Worm (Caenorhabditis elegans) whole organism, L3 larva: ENCODE results near the gene rig-6.
"Not testable (repeated sequence)": the region's sequence is repeated elsewhere in the genome, so short reads cannot be mapped to it uniquely, and the experiment has no call there.

Source experiments
- aly-2 ChIP-seq: fragments of 150-350 bp; optimal IDR thresholded peaks from 2 replicates; lab custom pipeline; 2014; ENCODE audit warnings: missing biosample characterization, missing genetic modification characterization
- ama-1 ChIP-seq: fragments of 150-350 bp; optimal IDR thresholded peaks from 2 replicates; lab custom pipeline; 2018
- ceh-28 ChIP-seq: fragments of 150-350 bp; optimal IDR thresholded peaks from 2 replicates; lab custom pipeline; 2014; ENCODE audit warnings: missing biosample characterization, missing genetic modification reagents, missing genetic modification characterization
- ceh-82 ChIP-seq: fragments of 150-350 bp; optimal IDR thresholded peaks from 2 replicates; lab custom pipeline; 2014; ENCODE audit warnings: missing biosample characterization, missing genetic modification characterization
- daf-12 ChIP-seq: fragments of 150-350 bp; optimal IDR thresholded peaks from 2 replicates; lab custom pipeline; 2014; ENCODE audit warnings: missing biosample characterization, missing genetic modification reagents, missing genetic modification characterization
- egl-27 ChIP-seq: sonication (generic microtip); optimal IDR thresholded peaks from 4 replicates; lab custom pipeline; 2017; ENCODE audit warnings: missing biosample characterization, missing genetic modification reagents, missing genetic modification characterization
- elt-1 ChIP-seq: fragments of 150-350 bp; optimal IDR thresholded peaks from 2 replicates; lab custom pipeline; 2014; ENCODE audit warnings: missing biosample characterization, missing genetic modification characterization
- elt-2 ChIP-seq: sonication (generic microtip); optimal IDR thresholded peaks from 2 replicates; lab custom pipeline; 2016; ENCODE audit warnings: missing genetic modification reagents, mild to moderate bottlenecking, missing genetic modification characterization, missing compliant biosample characterization
- elt-3 ChIP-seq, 3 experiments: fragments of 150-350 bp in 1 of 3; sonication (generic microtip) in 2 of 3; optimal IDR thresholded peaks; 2 replicates in 2 of 3; 4 replicates in 1 of 3; lab custom pipeline; 2014 to 2017; ENCODE audit warnings: missing biosample characterization in 3 of 3, missing genetic modification characterization in 3 of 3
- fkh-10 ChIP-seq: sonication (generic microtip); optimal IDR thresholded peaks from 2 replicates; lab custom pipeline; 2017; ENCODE audit warnings: missing biosample characterization, missing genetic modification reagents, missing genetic modification characterization
- fkh-2 ChIP-seq: fragments of 150-350 bp; optimal IDR thresholded peaks from 2 replicates; lab custom pipeline; 2014; ENCODE audit warnings: missing biosample characterization, missing genetic modification reagents, missing genetic modification characterization
- fos-1 ChIP-seq: fragments of 150-350 bp; optimal IDR thresholded peaks from 2 replicates; lab custom pipeline; 2014; ENCODE audit warnings: missing biosample characterization, missing genetic modification characterization
- jun-1 ChIP-seq: fragments of 150-350 bp; optimal IDR thresholded peaks from 2 replicates; lab custom pipeline; 2014; ENCODE audit warnings: missing biosample characterization, missing genetic modification reagents, missing genetic modification characterization
- lsy-12 ChIP-seq: sonication (generic microtip); optimal IDR thresholded peaks from 2 replicates; lab custom pipeline; 2016; ENCODE audit warnings: mild to moderate bottlenecking, missing genetic modification characterization, missing compliant biosample characterization
- mdl-1 ChIP-seq: fragments of 150-350 bp; optimal IDR thresholded peaks from 2 replicates; lab custom pipeline; 2014; ENCODE audit warnings: missing biosample characterization, missing genetic modification characterization
- mml-1 ChIP-seq: fragments of 150-350 bp; sonication (generic microtip); optimal IDR thresholded peaks from 3 replicates; lab custom pipeline; 2014; ENCODE audit warnings: missing biosample characterization, missing genetic modification characterization
- nfya-1 ChIP-seq: sonication (generic microtip); optimal IDR thresholded peaks from 2 replicates; lab custom pipeline; 2017; ENCODE audit warnings: missing genetic modification characterization, mild to moderate bottlenecking, missing compliant biosample characterization, antibody characterized with exemption, moderate library complexity; ENCODE audit not compliant: insufficient read depth
- nhr-12 ChIP-seq: fragments of 150-350 bp; optimal IDR thresholded peaks from 2 replicates; lab custom pipeline; 2014; ENCODE audit warnings: missing biosample characterization, missing genetic modification characterization
- nhr-23 ChIP-seq: fragments of 150-350 bp; optimal IDR thresholded peaks from 2 replicates; lab custom pipeline; 2014; ENCODE audit warnings: missing biosample characterization, missing genetic modification reagents, missing genetic modification characterization
- nhr-237 ChIP-seq: fragments of 150-350 bp; optimal IDR thresholded peaks from 2 replicates; lab custom pipeline; 2014; ENCODE audit warnings: missing biosample characterization, missing genetic modification characterization
- nhr-25 ChIP-seq: sonication (generic microtip); optimal IDR thresholded peaks from 2 replicates; lab custom pipeline; 2017; ENCODE audit warnings: missing biosample characterization, missing genetic modification characterization
- nhr-28 ChIP-seq: fragments of 150-350 bp; optimal IDR thresholded peaks from 2 replicates; lab custom pipeline; 2014; ENCODE audit warnings: missing biosample characterization, missing genetic modification characterization
- nhr-43 ChIP-seq: sonication (generic microtip); optimal IDR thresholded peaks from 2 replicates; lab custom pipeline; 2016; ENCODE audit warnings: mild to moderate bottlenecking, missing genetic modification characterization, missing compliant biosample characterization; ENCODE audit not compliant: poor library complexity, severe bottlenecking
- nhr-67 ChIP-seq: fragments of 150-350 bp; optimal IDR thresholded peaks from 2 replicates; lab custom pipeline; 2014; ENCODE audit warnings: missing biosample characterization, missing genetic modification characterization
- nhr-77 ChIP-seq: fragments of 150-350 bp; optimal IDR thresholded peaks from 2 replicates; lab custom pipeline; 2014; ENCODE audit warnings: missing biosample characterization, missing genetic modification characterization
- pha-4 ChIP-seq: fragments of 150-350 bp; optimal IDR thresholded peaks from 2 replicates; lab custom pipeline; 2014; ENCODE audit warnings: missing biosample characterization, missing genetic modification reagents, missing genetic modification characterization
- pqm-1 ChIP-seq: fragments of 150-350 bp; optimal IDR thresholded peaks from 2 replicates; lab custom pipeline; 2017; ENCODE audit warnings: missing biosample characterization, missing genetic modification characterization, inconsistent platforms
- skn-1 ChIP-seq: fragments of 150-350 bp; optimal IDR thresholded peaks from 2 replicates; lab custom pipeline; 2014; ENCODE audit warnings: missing biosample characterization, missing genetic modification characterization
- snpc-4 ChIP-seq: fragments of 150-350 bp; optimal IDR thresholded peaks from 2 replicates; lab custom pipeline; 2014; ENCODE audit warnings: missing biosample characterization, missing genetic modification characterization
- tbx-2 ChIP-seq: sonication (generic microtip); optimal IDR thresholded peaks from 2 replicates; lab custom pipeline; 2016; ENCODE audit warnings: mild to moderate bottlenecking, missing genetic modification characterization, missing compliant biosample characterization
- zag-1 ChIP-seq: fragments of 150-350 bp; optimal IDR thresholded peaks from 2 replicates; lab custom pipeline; 2014; ENCODE audit warnings: missing biosample characterization, missing genetic modification characterization
- ztf-11 ChIP-seq: fragments of 150-350 bp; optimal IDR thresholded peaks from 2 replicates; lab custom pipeline; 2014; ENCODE audit warnings: missing biosample characterization, missing genetic modification characterization

The rig-6 gene

ce11 chrII:4811986-4812385 is at the start of gene rig-6:
rig-6 (minus strand) TSS chrII:4812086.
- TF ChIP-seq nhr-77 (tag; lab: Kevin White, UChicago) = no peak
- TF ChIP-seq nfya-1 (tag; lab: Kevin White, UChicago) = no peak
- no peak for TF ChIP-seq pqm-1 (tag; lab: Kevin White, UChicago)
- TF ChIP-seq nhr-237 (tag; lab: Kevin White, UChicago) = no peak
- TF ChIP-seq mml-1 (tag; lab: Kevin White, UChicago) = no peak
- no peak for TF ChIP-seq elt-3 (tag; optimal IDR thresholded peaks at IDR 0.05; lab: Kevin White, UChicago)
- no peak for TF ChIP-seq egl-27
- TF ChIP-seq, all 47 proteins: peak for 0

- TF ChIP-seq nhr-12; pha-4 (tag; lab: Kevin White, UChicago); aly-2 (tag; lab: Kevin White, UChicago): not testable (repeated sequence)
- TF ChIP-seq, all 47 proteins: peak for 0; not testable (repeated sequence) for 47
Measured at ce11 chrII:4860260-4860659, 48.4 kb upstream of the rig-6 start, which contains the start of the genes nspd-5 and F11G11.4. nspd-5 (minus strand) TSS chrII:4860360. F11G11.4 (plus strand) TSS chrII:4860594.

- TF ChIP-seq mdl-1 (no peak), lsy-12 (tag; lab: Kevin White, UChicago) (peak; percentile 12), elt-3 (tag; optimal IDR thresholded peaks at IDR 0.05; lab: Kevin White, UChicago) (no peak), fkh-2 (tag; lab: Kevin White, UChicago) (no peak), ama-1 (lab: Kevin White, UChicago) (peak; percentile 46), snpc-4 (tag; lab: Kevin White, UChicago) (no peak), elt-2 (tag; lab: Kevin White, UChicago) (peak; percentile 4)
- TF ChIP-seq, all 47 proteins: peak for 3
Measured at ce11 chrII:4858906-4859411, 47.1 kb upstream of the rig-6 start.

DNA sequence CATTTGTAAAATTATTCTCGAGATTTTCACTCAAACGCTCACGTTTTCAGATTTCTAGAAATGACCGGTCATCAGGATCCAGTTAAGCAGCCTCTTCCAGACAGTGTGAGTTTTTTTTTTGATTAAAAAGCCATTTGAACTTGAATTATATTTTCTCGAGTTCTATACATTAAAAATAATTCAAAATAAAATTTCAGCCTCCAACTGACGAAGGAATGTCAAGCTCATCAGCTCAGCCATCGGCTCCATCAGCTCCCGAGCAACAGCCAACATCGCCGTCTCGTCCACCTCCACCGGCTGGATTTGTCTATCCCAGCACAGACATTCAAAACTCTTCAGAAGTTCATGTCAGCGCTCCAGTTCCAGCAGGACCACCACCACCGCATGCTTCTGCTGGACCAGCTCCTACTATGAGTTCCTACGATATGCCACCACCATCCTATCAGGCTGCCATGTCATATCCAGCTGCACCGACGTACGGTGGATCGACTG is 46.0 kb upstream of the rig-6 start, which contains the start of gene F11G11.5:
F11G11.5 (plus strand) TSS at position 51 of the 492 bp plus-strand sequence.
- TF ChIP-seq nhr-43 (tag; lab: Kevin White, UChicago) = peak; percentile 4
- TF ChIP-seq pha-4 (tag; lab: Kevin White, UChicago) = no peak
- TF ChIP-seq lsy-12 (tag; lab: Kevin White, UChicago) = no peak
- peak; percentile 76 for TF ChIP-seq ama-1 (lab: Kevin White, UChicago)
- no peak for TF ChIP-seq nhr-28 (tag; lab: Kevin White, UChicago)

- TF ChIP-seq nhr-12 = no peak
- no peak for TF ChIP-seq fkh-10 (GFP tag; lab: Kevin White, UChicago)
- TF ChIP-seq aly-2 (tag; lab: Kevin White, UChicago) = no peak
- no peak for TF ChIP-seq fkh-2 (tag; lab: Kevin White, UChicago)
- TF ChIP-seq nhr-67 (tag; lab: Kevin White, UChicago) = no peak
- TF ChIP-seq zag-1 = no peak
- TF ChIP-seq pqm-1 (tag; lab: Kevin White, UChicago) = peak; percentile 25
- peak; percentile 36 for TF ChIP-seq lsy-12 (tag; lab: Kevin White, UChicago)
- TF ChIP-seq pha-4 (tag; lab: Kevin White, UChicago) = peak; percentile 4
- TF ChIP-seq elt-1 (tag; lab: Kevin White, UChicago) = no peak
- no peak for TF ChIP-seq snpc-4 (tag; lab: Kevin White, UChicago)
- TF ChIP-seq nhr-77 (tag; lab: Kevin White, UChicago) = no peak
- no peak for TF ChIP-seq mml-1 (tag; lab: Kevin White, UChicago)
- TF ChIP-seq elt-2 (tag; lab: Kevin White, UChicago) = peak; percentile 96
- peak; percentile 69 for TF ChIP-seq ama-1 (lab: Kevin White, UChicago)
- peak; percentile 26 for TF ChIP-seq nfya-1 (tag; lab: Kevin White, UChicago)
- TF ChIP-seq daf-12 (tag; lab: Kevin White, UChicago) = no peak
- TF ChIP-seq ceh-28 = peak; percentile 10
- no peak for TF ChIP-seq skn-1 (tag; lab: Kevin White, UChicago)
- peak; percentile 23 for TF ChIP-seq nhr-25 (tag; lab: Kevin White, UChicago)
- TF ChIP-seq fos-1 = no peak
- TF ChIP-seq ceh-82 = no peak
- TF ChIP-seq ztf-11 = no peak
Measured at ce11 chrII:4857086-4857485, 45.2 kb upstream of the rig-6 start.

- TF ChIP-seq tbx-2 (tag; lab: Kevin White, UChicago) = no peak
- no peak for TF ChIP-seq pqm-1 (tag; lab: Kevin White, UChicago)
- peak; percentile 90 for TF ChIP-seq elt-1 (tag; lab: Kevin White, UChicago)
- TF ChIP-seq elt-2 (tag; lab: Kevin White, UChicago) = peak; percentile 36
- peak; percentile 1 for TF ChIP-seq pha-4 (tag; lab: Kevin White, UChicago)
- TF ChIP-seq jun-1 (tag; lab: Kevin White, UChicago) = peak; percentile 10
- peak; percentile 54 for TF ChIP-seq nhr-25 (tag; lab: Kevin White, UChicago)
- TF ChIP-seq snpc-4 (tag; lab: Kevin White, UChicago) = no peak
- peak; percentile 40 for TF ChIP-seq nhr-23
Measured at ce11 chrII:4856113-4856512, 44.2 kb upstream of the rig-6 start.
